Worm (Caenorhabditis elegans): ENCODE measurements around the gene F11A5.13.

- TF ChIP-seq nhr-77 (tag; optimal IDR thresholded peaks at IDR 0.05) (no peak), fos-1 (tag; optimal IDR thresholded peaks at IDR 0.05) (no peak), jun-1 (tag; optimal IDR thresholded peaks at IDR 0.05) (no peak), unc-62 (GFP tag; optimal IDR thresholded peaks at IDR 0.05) (no peak), nhr-28 (tag; optimal IDR thresholded peaks at IDR 0.05) (no peak), R02D3.7 (tag; optimal IDR thresholded peaks at IDR 0.05) (no peak)
These were observed 31.1 kb downstream of the F11A5.13 start, which contains the start of gene rabr-3 for ce11 chrV:16195379-16195778.

Data from whole organism, L3 larva.